Worm (Caenorhabditis elegans) whole organism, L1 larva: ENCODE measurements around the gene M04D8.8.

Experiments used
- C34B4.2 ChIP-seq: sonication (generic microtip); optimal IDR thresholded peaks from 2 replicates; lab custom pipeline; 2017; ENCODE audit warnings: mild to moderate bottlenecking, missing genetic modification characterization, missing compliant biosample characterization
- aly-2 ChIP-seq: fragments of 150-350 bp; optimal IDR thresholded peaks from 2 replicates; lab custom pipeline; 2014; ENCODE audit warnings: missing biosample characterization, missing genetic modification characterization
- ceh-63 ChIP-seq: fragments of 200-800 bp; sonication (Bioruptor generic); optimal IDR thresholded peaks from 2 replicates; lab custom pipeline; 2018; ENCODE audit warnings: mild to moderate bottlenecking, missing genetic modification characterization, missing compliant biosample characterization
- ceh-82 ChIP-seq, 3 experiments: fragments of 150-350 bp in 1 of 3; sonication (generic microtip) in 2 of 3; optimal IDR thresholded peaks; 2 replicates each; lab custom pipeline; 2014 to 2017; ENCODE audit warnings: missing biosample characterization in 3 of 3, missing genetic modification characterization in 3 of 3
- ceh-90 ChIP-seq: sonication (generic microtip); optimal IDR thresholded peaks from 2 replicates; lab custom pipeline; 2016; ENCODE audit warnings: missing genetic modification characterization, missing compliant biosample characterization
- efl-3 ChIP-seq: fragments of 200-800 bp; sonication (Bioruptor generic); optimal IDR thresholded peaks from 2 replicates; lab custom pipeline; 2018; ENCODE audit warnings: mild to moderate bottlenecking, missing genetic modification characterization, missing compliant biosample characterization
- elt-3 ChIP-seq, 6 experiments: fragments of 150-350 bp in 1 of 6; sonication (generic microtip); optimal IDR thresholded peaks; 2 replicates each; lab custom pipeline; 2017 to 2018; ENCODE audit warnings: missing biosample characterization in 6 of 6, missing genetic modification characterization in 6 of 6, inconsistent platforms in 1 of 6
- lin-13 ChIP-seq: fragments of 150-350 bp; optimal IDR thresholded peaks from 2 replicates; lab custom pipeline; 2014; ENCODE audit warnings: missing biosample characterization, missing genetic modification reagents, missing genetic modification characterization
- lin-39 ChIP-seq: fragments of 150-350 bp; optimal IDR thresholded peaks from 2 replicates; lab custom pipeline; 2014; ENCODE audit warnings: missing biosample characterization, missing genetic modification reagents, missing genetic modification characterization
- nhr-12 ChIP-seq: sonication (generic microtip); optimal IDR thresholded peaks from 2 replicates; lab custom pipeline; 2017; ENCODE audit warnings: missing biosample characterization, missing genetic modification characterization
- nhr-20 ChIP-seq: sonication (generic microtip); optimal IDR thresholded peaks from 2 replicates; lab custom pipeline; 2016; ENCODE audit warnings: mild to moderate bottlenecking, missing genetic modification characterization, missing compliant biosample characterization
- nhr-28 ChIP-seq: fragments of 150-350 bp; optimal IDR thresholded peaks from 2 replicates; lab custom pipeline; 2014; ENCODE audit warnings: missing biosample characterization, missing genetic modification characterization
- nhr-76 ChIP-seq: sonication (generic microtip); optimal IDR thresholded peaks from 2 replicates; lab custom pipeline; 2017; ENCODE audit warnings: missing biosample characterization, missing genetic modification characterization

DNA sequence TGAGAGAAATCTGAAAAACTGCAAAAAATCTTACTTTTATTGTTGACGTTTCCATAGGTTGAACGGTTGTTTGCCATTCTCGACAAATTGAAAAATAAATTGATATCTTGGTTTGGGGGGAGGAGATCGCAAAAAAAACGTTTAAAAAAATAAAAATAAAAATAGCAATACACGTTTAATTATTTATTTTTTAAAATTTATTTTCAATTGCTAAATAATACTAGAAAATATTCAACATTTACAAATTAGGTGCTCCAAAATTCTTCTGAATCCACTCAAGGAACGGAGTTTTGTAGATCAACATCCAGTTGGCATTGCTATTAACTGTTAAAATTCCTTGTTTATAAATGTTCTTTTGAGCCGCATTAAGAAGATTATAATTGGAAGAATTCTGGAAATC, 6.0 kb downstream of the M04D8.8 start, which contains the start of gene T16G12.7:
- TF ChIP-seq efl-3 (GFP tag; lab: Kevin White, UChicago) = no peak
- TF ChIP-seq ceh-82 (tag; optimal IDR thresholded peaks at IDR 0.05; lab: Kevin White, UChicago) = no peak
- no peak for TF ChIP-seq lin-39 (tag; lab: Kevin White, UChicago)
- no peak for TF ChIP-seq elt-3 (tag; optimal IDR thresholded peaks at IDR 0.05; lab: Kevin White, UChicago)
- no peak for TF ChIP-seq ceh-63 (GFP tag; lab: Kevin White, UChicago)
- no peak for TF ChIP-seq C34B4.2 (tag; lab: Kevin White, UChicago)
- no peak for TF ChIP-seq aly-2
- TF ChIP-seq nhr-28 (tag; lab: Kevin White, UChicago) = no peak
- TF ChIP-seq nhr-76 (tag; lab: Kevin White, UChicago) = no peak
- no peak for TF ChIP-seq lin-13 (GFP tag; lab: Kevin White, UChicago)
- no peak for TF ChIP-seq nhr-20
- no peak for TF ChIP-seq nhr-12 (tag; lab: Kevin White, UChicago)
- TF ChIP-seq ceh-90 (tag; lab: Kevin White, UChicago) = no peak
